Worm (Caenorhabditis elegans): ENCODE results near the gene srg-56.

DNA sequence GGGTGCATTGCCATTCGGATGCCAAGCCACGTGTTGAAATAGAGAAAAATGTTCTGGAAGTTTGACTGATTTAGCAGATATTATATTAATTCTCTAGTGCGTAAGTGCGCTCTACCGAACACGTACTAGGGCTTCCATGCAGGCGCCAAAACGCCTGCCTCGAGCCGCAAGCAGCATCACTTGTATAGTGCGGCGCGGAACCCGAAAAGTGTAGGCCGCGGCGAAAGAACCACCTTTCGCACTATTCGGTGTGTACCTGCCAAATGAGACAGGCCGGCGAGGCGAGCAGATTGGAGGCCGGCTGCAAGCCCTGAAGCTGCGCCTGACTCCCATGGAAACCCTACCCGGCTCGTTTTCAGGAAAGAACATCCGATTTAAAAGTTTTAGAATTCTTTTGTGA, 1.5 kb upstream of the srg-56 start:
- TF ChIP-seq cebp-2 (GFP tag; IDR thresholded peaks at IDR 0.05) (no peak), lin-35 (GFP tag; optimal IDR thresholded peaks at IDR 0.05) (no peak), snpc-4 (GFP tag; optimal IDR thresholded peaks at IDR 0.05) (peak; percentile 80), snpc-4 (tag; optimal IDR thresholded peaks at IDR 0.05) (peak in 3 of 4 experiments; percentile 83 to 93 (median 92)), F10E7.11 (tag; optimal IDR thresholded peaks at IDR 0.05) (no peak), sea-2 (GFP tag; IDR thresholded peaks at IDR 0.05) (no peak), B0336.3 (GFP tag; IDR thresholded peaks at IDR 0.05) (no peak), ZK185.1 (tag; optimal IDR thresholded peaks at IDR 0.05; ENCODE audit: poor library complexity, severe bottlenecking) (no peak)
